Worm (Caenorhabditis elegans): ENCODE results near the gene T28F3.5.

The T28F3.5 gene

DNA sequence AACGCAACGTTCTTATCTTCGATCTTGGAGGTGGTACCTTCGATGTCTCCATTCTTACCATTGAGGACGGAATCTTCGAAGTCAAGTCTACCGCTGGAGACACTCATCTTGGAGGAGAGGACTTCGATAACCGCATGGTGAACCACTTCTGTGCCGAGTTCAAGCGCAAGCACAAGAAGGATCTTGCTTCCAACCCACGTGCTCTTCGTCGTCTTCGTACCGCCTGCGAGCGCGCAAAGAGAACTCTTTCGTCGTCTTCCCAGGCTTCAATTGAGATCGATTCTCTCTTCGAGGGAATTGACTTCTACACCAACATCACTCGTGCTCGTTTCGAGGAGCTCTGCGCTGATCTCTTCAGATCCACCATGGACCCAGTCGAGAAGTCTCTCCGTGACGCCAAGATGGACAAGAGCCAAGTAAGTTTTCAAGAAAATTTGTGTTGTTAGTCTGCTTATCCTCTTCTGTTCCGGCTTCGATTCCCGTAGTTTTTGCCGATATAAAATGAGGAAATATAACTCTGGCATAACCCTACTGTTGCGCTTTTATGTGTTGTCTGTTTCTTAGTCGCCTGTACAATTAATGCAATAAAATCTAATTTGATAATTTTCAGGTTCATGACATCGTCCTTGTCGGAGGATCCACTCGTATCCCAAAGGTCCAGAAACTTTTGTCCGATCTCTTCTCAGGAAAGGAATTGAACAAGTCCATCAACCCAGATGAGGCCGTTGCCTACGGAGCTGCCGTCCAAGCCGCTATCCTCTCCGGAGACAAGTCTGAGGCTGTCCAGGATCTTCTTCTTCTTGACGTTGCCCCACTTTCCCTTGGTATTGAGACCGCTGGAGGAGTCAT, 14.8 kb upstream of the T28F3.5 start (continued):
- TF ChIP-seq madf-8 (GFP tag; conservative IDR thresholded peaks at IDR 0.05) (no peak), nhr-27 (tag; optimal IDR thresholded peaks at IDR 0.05) (no peak), lin-35 (GFP tag; optimal IDR thresholded peaks at IDR 0.05) (no peak), atf-7 (tag; optimal IDR thresholded peaks at IDR 0.05) (peak; percentile 30), gei-17 (GFP tag; optimal IDR thresholded peaks at IDR 0.05) (no peak), zfh-2 (GFP tag; conservative IDR thresholded peaks at IDR 0.05) (peak; percentile 68), lsy-27 (tag; optimal IDR thresholded peaks at IDR 0.05; ENCODE audit: borderline replicate concordance, insufficient read depth) (no peak), F39B2.1 (GFP tag; IDR thresholded peaks at IDR 0.05) (no peak), die-1 (tag; optimal IDR thresholded peaks at IDR 0.05) (peak; percentile 41), hrde-1 (tag; optimal IDR thresholded peaks at IDR 0.05; ENCODE audit: borderline replicate concordance) (no peak), madf-10 (tag; optimal IDR thresholded peaks at IDR 0.05) (no peak), F22D6.2 (tag; optimal IDR thresholded peaks at IDR 0.05) (no peak), ztf-22 (GFP tag; optimal IDR thresholded peaks at IDR 0.05) (no peak), B0336.3 (GFP tag; IDR thresholded peaks at IDR 0.05) (peak; percentile 61), lin-54 (GFP tag; optimal IDR thresholded peaks at IDR 0.05) (peak; percentile 66), dox-1 (GFP tag; IDR thresholded peaks at IDR 0.05) (peak; percentile 4), B0019.2 (GFP tag; conservative IDR thresholded peaks at IDR 0.05) (0 out of 2 replicates have a peak, but pooled peaks have one; percentile 31), F57A8.1 (GFP tag; optimal IDR thresholded peaks at IDR 0.05) (no peak), nfya-2 (GFP tag; IDR thresholded peaks at IDR 0.05) (0 out of 2 replicates have a peak, but pooled peaks have one; percentile 24), hlh-26 (GFP tag; conservative IDR thresholded peaks at IDR 0.05) (no peak), mxl-1 (tag; optimal IDR thresholded peaks at IDR 0.05) (no peak), unc-62 (GFP tag; optimal IDR thresholded peaks at IDR 0.05) (no peak), lag-1 (GFP tag; IDR thresholded peaks at IDR 0.05) (no peak), cebp-1 (GFP tag; IDR thresholded peaks at IDR 0.05) (peak; percentile 7; the same call in 1 of the 2 replicates), cebp-1 (tag; optimal IDR thresholded peaks at IDR 0.05) (peak; percentile 33), snpc-3.4 (tag; optimal IDR thresholded peaks at IDR 0.05) (no peak), ztf-28 (GFP tag; IDR thresholded peaks at IDR 0.05) (no peak), unc-130 (GFP tag; optimal IDR thresholded peaks at IDR 0.05) (no peak), Y95B8A.8 (GFP tag; IDR thresholded peaks at IDR 0.05) (peak; percentile 65; the same call in 1 of the 2 replicates), nhr-179 (tag; optimal IDR thresholded peaks at IDR 0.05) (no peak), F52B5.7 (tag; optimal IDR thresholded peaks at IDR 0.05) (no peak), mes-4 (tag; optimal IDR thresholded peaks at IDR 0.05) (no peak), egl-18 (GFP tag; IDR thresholded peaks at IDR 0.05) (no peak; the same call in 1 of the 2 replicates), aptf-3 (GFP tag; IDR thresholded peaks at IDR 0.05) (0 out of 2 replicates have a peak, but pooled peaks have one; percentile 8), ZK185.1 (tag; optimal IDR thresholded peaks at IDR 0.05; ENCODE audit: poor library complexity, severe bottlenecking) (no peak), sptf-2 (GFP tag; optimal IDR thresholded peaks at IDR 0.05) (no peak), let-526 (GFP tag; IDR thresholded peaks at IDR 0.05) (no peak), K11D2.4 (GFP tag; IDR thresholded peaks at IDR 0.05) (peak; percentile 52; the same call in 1 of the 2 replicates), hlh-12 (tag; optimal IDR thresholded peaks at IDR 0.05) (no peak), ztf-26 (tag; optimal IDR thresholded peaks at IDR 0.05) (no peak), F33H1.4 (GFP tag; IDR thresholded peaks at IDR 0.05) (no peak), T07F8.4 (tag; optimal IDR thresholded peaks at IDR 0.05) (peak; percentile 22), C06A6.2 (GFP tag; conservative IDR thresholded peaks at IDR 0.05) (no peak), ceh-100 (GFP tag; IDR thresholded peaks at IDR 0.05) (peak; percentile 31; the same call in 1 of the 2 replicates), F10E7.11 (tag; optimal IDR thresholded peaks at IDR 0.05) (no peak), Y53G8AR.9 (GFP tag; conservative IDR thresholded peaks at IDR 0.05) (peak; percentile 70), ccch-3 (GFP tag; optimal IDR thresholded peaks at IDR 0.05) (no peak)

All from whole organism, young adult.